Worm (Caenorhabditis elegans) whole organism, midembryonic: ENCODE data around the gene dop-3.

Experiments used
- T22C8.4 ChIP-seq: fragments of 200-800 bp; sonication (Bioruptor generic); IDR thresholded peaks from 2 replicates; pipeline ENCODE4 v1.3.6; 2022; ENCODE audit warnings: missing genetic modification characterization, missing compliant biosample characterization
- cog-1 ChIP-seq: sonication (generic microtip); optimal IDR thresholded peaks from 2 replicates; lab custom pipeline; 2016; ENCODE audit warnings: missing genetic modification characterization, missing compliant biosample characterization
- flt-1 ChIP-seq: fragments of 200-800 bp; sonication (Bioruptor generic); IDR thresholded peaks from 2 replicates; pipeline ENCODE4 v1.3.6; 2022; ENCODE audit warnings: missing genetic modification characterization, missing compliant biosample characterization
- klf-2 ChIP-seq: fragments of 200-800 bp; sonication (Bioruptor generic); conservative IDR thresholded peaks from 2 replicates; pipeline ENCODE4 v1.3.6; 2022; ENCODE audit warnings: missing genetic modification reagents, missing genetic modification characterization, missing compliant biosample characterization
- med-1 ChIP-seq: sonication (generic microtip); optimal IDR thresholded peaks from 2 replicates; lab custom pipeline; 2017; ENCODE audit warnings: missing genetic modification characterization, mild to moderate bottlenecking, missing compliant biosample characterization, antibody characterized with exemption, missing genetic modification reagents; ENCODE audit not compliant: insufficient read depth
- ref-1 ChIP-seq: fragments of 200-800 bp; sonication (Bioruptor generic); conservative IDR thresholded peaks from 2 replicates; pipeline ENCODE4 v1.3.6; 2022; ENCODE audit warnings: missing genetic modification reagents, missing genetic modification characterization, missing compliant biosample characterization
- tab-1 ChIP-seq: fragments of 200-800 bp; sonication (Bioruptor generic); IDR thresholded peaks from 2 replicates; pipeline ENCODE4 v1.3.6; 2022; ENCODE audit warnings: missing genetic modification characterization, missing compliant biosample characterization
- ztf-23 ChIP-seq: fragments of 200-800 bp; sonication (Bioruptor generic); IDR thresholded peaks from 2 replicates; pipeline ENCODE4 v1.3.6; 2022; ENCODE audit warnings: missing genetic modification reagents, missing genetic modification characterization, missing compliant biosample characterization
- ztf-29 ChIP-seq: fragments of 200-800 bp; sonication (Bioruptor generic); IDR thresholded peaks from 2 replicates; pipeline ENCODE4 v1.3.6; 2022; ENCODE audit warnings: missing genetic modification reagents, missing genetic modification characterization, missing compliant biosample characterization

dop-3 gene

DNA sequence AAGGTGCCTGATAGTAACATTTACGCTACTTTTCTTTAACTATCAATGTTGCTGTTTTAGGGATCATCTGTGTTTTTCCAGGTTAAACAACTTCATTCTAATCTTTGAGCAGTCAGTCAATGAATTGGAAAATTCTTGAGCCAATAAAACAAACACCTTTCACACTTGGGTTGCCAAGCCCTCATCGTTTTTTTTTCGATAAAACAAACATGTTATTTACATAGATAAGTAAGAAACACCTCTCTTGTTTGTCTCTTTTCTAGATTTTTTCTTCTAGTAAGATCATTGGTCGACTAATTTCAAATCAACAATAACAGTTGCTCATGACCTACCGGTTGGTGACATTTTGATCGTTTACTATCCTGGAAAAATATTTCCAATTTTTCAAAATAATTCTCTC, 32.4 kb upstream of the dop-3 start:
- no peak for TF ChIP-seq ztf-29 (GFP tag; lab: Robert Waterston, UW)

DNA sequence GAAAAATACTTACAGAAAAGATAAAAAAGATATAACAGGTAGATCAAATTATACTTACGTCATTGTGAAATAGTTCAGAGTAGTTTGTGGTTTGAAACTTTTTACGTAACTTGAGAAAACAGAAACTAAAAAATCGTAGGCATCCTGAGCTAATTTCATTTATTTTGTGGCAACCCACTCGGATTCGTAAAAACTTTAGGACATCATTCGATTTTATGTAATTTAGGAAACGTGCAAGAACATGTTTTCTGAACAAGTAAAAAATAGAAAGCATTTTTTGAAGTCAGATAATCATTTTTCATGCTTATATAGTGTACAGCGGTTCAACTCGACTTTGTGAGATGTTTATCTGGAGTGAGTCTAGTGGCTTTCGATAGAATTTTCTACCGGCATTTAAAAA, 29.2 kb upstream of the dop-3 start, which contains the start of gene hic-1:
TSS of gene hic-1 (minus strand) at position 101 of the 400 bp plus-strand sequence.
- TF ChIP-seq klf-2 (GFP tag; lab: Robert Waterston, UW) = no peak
- TF ChIP-seq ref-1 = no peak
- TF ChIP-seq med-1 = no peak
- TF ChIP-seq ztf-29 (GFP tag; lab: Robert Waterston, UW) = no peak
- TF ChIP-seq ztf-23 (GFP tag; lab: Robert Waterston, UW) = no peak
- no peak for TF ChIP-seq tab-1 (GFP tag; lab: Robert Waterston, UW)
- no peak for TF ChIP-seq T22C8.4
- no peak for TF ChIP-seq cog-1 (tag; lab: Kevin White, UChicago)
- no peak for TF ChIP-seq flt-1 (GFP tag; lab: Robert Waterston, UW)

DNA sequence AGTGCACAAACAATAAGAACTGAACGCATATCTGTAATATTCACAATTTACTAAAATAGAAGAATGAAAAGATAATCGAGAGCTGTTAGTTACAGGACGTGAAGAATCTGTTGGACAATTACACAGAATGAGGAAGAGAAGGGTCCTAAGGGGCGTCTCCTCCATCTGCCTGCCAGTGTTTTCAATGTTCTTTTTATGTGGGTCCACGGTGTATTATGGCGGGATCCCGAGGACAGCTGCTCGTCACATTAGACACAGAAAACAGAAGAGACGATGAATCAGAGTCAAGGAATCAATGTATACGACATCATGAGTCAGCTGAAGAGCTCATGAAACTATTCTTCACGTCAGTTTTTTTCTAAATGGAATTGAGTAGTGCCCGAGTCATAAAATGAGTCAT, 27.6 kb upstream of the dop-3 start, which contains the start of gene ttr-6:
TSS of gene ttr-6 (minus strand) at position 33 of the 400 bp plus-strand sequence.
- TF ChIP-seq cog-1 (tag; lab: Kevin White, UChicago) (no peak), ztf-29 (GFP tag; lab: Robert Waterston, UW) (no peak), flt-1 (GFP tag; lab: Robert Waterston, UW) (no peak), ref-1 (no peak), ztf-23 (GFP tag; lab: Robert Waterston, UW) (no peak), T22C8.4 (no peak), med-1 (no peak), tab-1 (GFP tag; lab: Robert Waterston, UW) (no peak), klf-2 (GFP tag; lab: Robert Waterston, UW) (no peak)

DNA sequence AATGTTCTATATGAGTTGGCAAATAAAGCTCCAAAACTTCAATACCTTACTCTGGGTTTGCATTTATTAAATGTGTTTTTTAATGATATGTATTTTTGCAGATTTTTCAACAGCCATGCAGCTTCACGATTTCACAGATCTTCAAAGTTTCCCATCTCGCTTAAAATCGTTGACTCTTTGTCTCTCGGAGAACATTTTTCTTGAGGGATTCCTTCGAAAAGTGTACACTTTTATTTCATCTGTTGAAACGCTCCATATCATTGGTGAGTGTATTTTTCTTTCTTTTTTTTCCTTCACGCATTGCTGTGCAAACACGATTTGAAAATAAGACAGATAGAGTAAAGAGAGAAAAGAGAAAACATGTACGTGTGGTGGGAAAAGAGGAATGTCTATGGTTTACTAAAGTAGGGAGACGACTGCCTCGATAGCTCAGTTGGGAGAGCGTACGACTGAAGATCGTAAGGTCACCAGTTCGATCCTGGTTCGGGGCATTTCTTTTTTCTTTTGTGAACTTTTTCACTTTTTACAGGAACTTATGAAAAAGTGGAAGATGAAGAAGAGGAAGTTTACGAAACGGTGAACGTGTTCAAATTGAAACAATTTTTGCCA, 23.8 kb upstream of the dop-3 start:
- TF ChIP-seq klf-2 (GFP tag; lab: Robert Waterston, UW) (peak; percentile 94), cog-1 (tag; lab: Kevin White, UChicago) (peak; percentile 65), T22C8.4 (peak; percentile 93), flt-1 (GFP tag; lab: Robert Waterston, UW) (peak; percentile 97), ref-1 (peak; percentile 88), ztf-23 (GFP tag; lab: Robert Waterston, UW) (peak; percentile 96), tab-1 (GFP tag; lab: Robert Waterston, UW) (peak; percentile 96), med-1 (peak; percentile 85), ztf-29 (GFP tag; lab: Robert Waterston, UW) (peak; percentile 93)

DNA sequence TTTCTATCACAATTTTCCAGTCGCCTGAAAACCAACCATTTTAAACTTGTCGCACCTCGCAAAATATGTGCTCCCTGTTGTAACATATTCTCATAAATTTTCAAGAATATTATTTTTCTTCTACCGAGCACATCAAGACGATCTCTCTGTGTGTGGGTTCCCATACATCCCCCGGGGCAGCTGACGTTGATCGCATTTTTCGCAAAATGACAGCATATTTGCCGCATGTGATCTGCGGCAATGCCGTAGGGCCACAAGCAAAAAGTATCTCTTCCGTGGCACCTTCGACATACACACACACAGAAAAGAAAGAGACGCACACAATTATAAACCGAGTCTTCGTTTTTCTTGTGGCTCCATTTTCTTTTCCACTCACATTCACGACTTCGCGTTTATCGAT, 22.1 kb upstream of the dop-3 start:
- TF ChIP-seq cog-1 (tag; lab: Kevin White, UChicago) (no peak), ref-1 (no peak), ztf-23 (GFP tag; lab: Robert Waterston, UW) (no peak), med-1 (no peak), tab-1 (GFP tag; lab: Robert Waterston, UW) (no peak), flt-1 (GFP tag; lab: Robert Waterston, UW) (no peak), klf-2 (GFP tag; lab: Robert Waterston, UW) (no peak), ztf-29 (GFP tag; lab: Robert Waterston, UW) (no peak), T22C8.4 (no peak)

DNA sequence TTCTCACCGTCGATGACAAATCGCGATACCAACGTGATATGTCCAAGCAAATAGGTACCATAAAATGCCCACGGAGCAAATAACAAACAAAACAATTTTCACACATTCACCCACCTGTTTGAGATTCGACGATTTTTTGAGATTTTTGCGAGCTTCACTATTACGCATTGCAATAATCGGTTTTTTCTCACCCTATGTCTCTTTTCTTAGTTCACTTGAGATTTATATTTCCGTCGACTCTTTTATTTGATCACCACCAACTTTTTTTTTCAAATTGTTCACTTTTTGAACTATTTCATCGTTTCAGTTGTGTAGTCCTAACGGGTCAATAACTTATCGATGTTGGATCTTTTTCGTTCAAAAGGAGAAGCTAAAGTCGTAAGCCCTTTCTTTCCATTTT, 19.0 kb upstream of the dop-3 start, which contains the start of gene fbxl-4:
TSS of gene fbxl-4 (plus strand) at position 301 of the 400 bp plus-strand sequence.
- TF ChIP-seq T22C8.4 (no peak), tab-1 (GFP tag; lab: Robert Waterston, UW) (no peak), cog-1 (tag; lab: Kevin White, UChicago) (no peak), ztf-29 (GFP tag; lab: Robert Waterston, UW) (no peak), flt-1 (GFP tag; lab: Robert Waterston, UW) (no peak), klf-2 (GFP tag; lab: Robert Waterston, UW) (no peak), med-1 (no peak), ztf-23 (GFP tag; lab: Robert Waterston, UW) (no peak), ref-1 (no peak)

DNA sequence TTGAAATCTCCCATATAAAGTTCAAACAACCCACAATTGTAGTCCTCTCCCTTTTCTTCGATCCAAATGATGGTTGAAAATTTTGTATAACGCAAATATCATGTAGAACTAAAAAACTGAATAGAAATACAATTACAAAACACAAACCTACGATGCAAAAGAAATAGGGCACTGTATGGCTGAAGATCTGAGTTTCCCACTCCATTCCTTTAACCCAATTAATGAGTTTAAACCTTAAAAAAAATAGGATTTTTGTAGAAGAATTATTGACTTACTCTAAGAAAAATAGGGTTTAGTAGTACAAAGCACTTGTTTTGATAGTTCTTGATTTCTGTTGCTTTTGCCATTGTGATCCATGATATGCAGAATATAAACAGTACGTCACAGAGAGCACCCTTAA, 13.9 kb upstream of the dop-3 start:
- no peak for TF ChIP-seq cog-1 (tag; lab: Kevin White, UChicago)
- TF ChIP-seq ztf-29 (GFP tag; lab: Robert Waterston, UW) = no peak
- no peak for TF ChIP-seq ref-1

DNA sequence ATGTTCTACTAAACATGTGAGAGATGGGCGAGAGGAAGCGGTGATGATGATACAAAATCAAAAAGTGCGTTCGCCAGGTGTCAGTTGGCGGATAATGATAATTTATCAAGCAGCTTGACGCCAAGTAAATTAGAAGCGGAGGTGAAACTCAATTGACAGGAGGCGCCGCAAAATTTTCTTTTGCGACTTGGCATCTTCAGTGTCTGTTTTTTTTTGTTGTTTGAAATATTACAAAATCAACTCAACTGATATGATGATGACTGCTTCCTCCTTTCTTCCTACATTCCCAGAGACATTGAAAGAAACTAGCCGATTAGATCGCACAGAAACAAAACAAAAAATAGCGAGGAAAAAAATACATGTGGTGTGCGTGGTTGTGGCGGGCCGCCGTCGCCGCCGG, 6.5 kb upstream of the dop-3 start:
- no peak for TF ChIP-seq flt-1 (GFP tag; lab: Robert Waterston, UW)
- no peak for TF ChIP-seq klf-2 (GFP tag; lab: Robert Waterston, UW)
- no peak for TF ChIP-seq ztf-29 (GFP tag; lab: Robert Waterston, UW)
- TF ChIP-seq tab-1 (GFP tag; lab: Robert Waterston, UW) = no peak
- no peak for TF ChIP-seq T22C8.4
- no peak for TF ChIP-seq med-1
- no peak for TF ChIP-seq ref-1
- no peak for TF ChIP-seq ztf-23 (GFP tag; lab: Robert Waterston, UW)
- no peak for TF ChIP-seq cog-1 (tag; lab: Kevin White, UChicago)

DNA sequence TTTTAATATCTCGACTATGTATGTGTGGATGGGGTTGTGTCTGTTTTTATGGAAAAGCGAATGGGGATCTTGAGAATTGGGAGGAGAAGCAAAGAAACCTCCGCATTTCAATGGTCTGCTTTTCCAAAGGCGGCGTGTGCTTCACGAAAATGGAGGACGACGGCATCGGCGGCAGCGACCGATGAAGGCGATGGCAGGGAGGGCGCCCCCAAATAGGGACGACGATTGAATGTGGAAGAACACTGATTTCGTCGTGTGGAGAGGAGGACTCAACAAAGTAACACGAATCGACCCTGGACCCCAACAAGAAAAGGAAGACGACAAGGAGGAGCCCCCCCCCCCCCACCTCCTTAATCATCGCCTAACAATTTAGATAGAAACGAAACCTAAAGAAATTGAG, 3.5 kb upstream of the dop-3 start:
- no peak for TF ChIP-seq ref-1
- TF ChIP-seq cog-1 (tag; lab: Kevin White, UChicago) = no peak
- no peak for TF ChIP-seq flt-1 (GFP tag; lab: Robert Waterston, UW)
- no peak for TF ChIP-seq ztf-29 (GFP tag; lab: Robert Waterston, UW)
- TF ChIP-seq tab-1 (GFP tag; lab: Robert Waterston, UW) = no peak
- no peak for TF ChIP-seq ztf-23 (GFP tag; lab: Robert Waterston, UW)
- no peak for TF ChIP-seq med-1
- no peak for TF ChIP-seq T22C8.4
- TF ChIP-seq klf-2 (GFP tag; lab: Robert Waterston, UW) = no peak

DNA sequence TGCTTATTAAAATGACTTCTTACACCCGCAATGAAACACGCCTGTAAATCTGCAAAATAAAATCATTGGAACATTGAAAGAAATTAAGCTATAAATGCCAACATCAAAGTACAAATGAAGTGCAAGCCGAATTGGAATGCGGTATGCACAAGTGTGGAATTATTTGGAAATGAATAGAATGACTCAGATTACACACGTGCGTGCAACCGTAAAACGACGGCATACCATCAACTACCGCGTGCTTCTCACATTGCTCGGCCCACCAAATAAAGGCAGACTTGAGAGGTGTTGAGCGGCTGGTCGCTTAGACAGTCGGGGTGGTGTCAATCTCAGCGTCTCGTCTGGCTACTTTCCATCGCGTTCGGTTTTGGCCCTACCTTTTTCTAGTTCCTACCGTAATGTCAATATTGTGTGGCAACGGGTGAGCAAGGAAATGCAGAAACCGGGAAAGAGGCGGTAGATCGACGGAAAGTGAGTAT, 7.1 kb downstream of the dop-3 start, which contains the start of gene aaim-1:
TSS of gene aaim-1 (minus strand) at position 51 of the 479 bp plus-strand sequence.
- TF ChIP-seq ref-1 (no peak), tab-1 (GFP tag; lab: Robert Waterston, UW) (no peak), ztf-29 (GFP tag; lab: Robert Waterston, UW) (no peak), med-1 (no peak), cog-1 (tag; lab: Kevin White, UChicago) (no peak), T22C8.4 (no peak), ztf-23 (GFP tag; lab: Robert Waterston, UW) (no peak), klf-2 (GFP tag; lab: Robert Waterston, UW) (no peak), flt-1 (GFP tag; lab: Robert Waterston, UW) (no peak)
